Fruit fly (Drosophila melanogaster): Measurements from ENCODE around the gene CG5196.

dm6 chr3R:12376828-12377227, 31.3 kb upstream of the CG5196 start, which contains the start of gene GstD6:
- TF ChIP-seq CG6808 (GFP tag; optimal IDR thresholded peaks at IDR 0.05) (no peak), CG16779 (tag; optimal IDR thresholded peaks at IDR 0.05) (no peak)

All from whole organism, prepupa.